Fruit fly (Drosophila melanogaster) Kc167 (cell line): ENCODE data around the gene r-cup.

Experiments
- Myc ChIP-seq: fragments of >200 bp; optimal IDR thresholded peaks from 2 replicates; lab custom pipeline; 2017; ENCODE audit warnings: missing external identifiers
- Sin3A ChIP-seq: fragments of >200 bp; optimal IDR thresholded peaks from 2 replicates; lab custom pipeline; 2018; ENCODE audit warnings: missing external identifiers
- h ChIP-seq: fragments of >200 bp; optimal IDR thresholded peaks from 3 replicates; lab custom pipeline; 2018; ENCODE audit warnings: missing external identifiers
- insv ChIP-seq: fragments of >200 bp; optimal IDR thresholded peaks from 3 replicates; lab custom pipeline; 2018; ENCODE audit warnings: missing external identifiers
- psq ChIP-seq: fragments of >200 bp; optimal IDR thresholded peaks from 2 replicates; lab custom pipeline; 2017; ENCODE audit warnings: missing external identifiers
- ttk ChIP-seq: sonication (Bioruptor generic); optimal IDR thresholded peaks from 2 replicates; lab custom pipeline; 2017; ENCODE audit warnings: missing external identifiers

r-cup gene

dm6 chrX:21056732-21057131 is 31.0 kb upstream of the r-cup start:
- TF ChIP-seq insv (lab: Kevin White, UChicago) (no peak), ttk (lab: Kevin White, UChicago) (no peak), Myc (no peak), Sin3A (lab: Kevin White, UChicago) (no peak), h (lab: Kevin White, UChicago) (no peak), psq (lab: Kevin White, UChicago) (no peak)

- no peak for TF ChIP-seq Myc
Measured at dm6 chrX:21054963-21055480, 29.3 kb upstream of the r-cup start.

dm6 chrX:21053849-21054581 is 28.3 kb upstream of the r-cup start, which contains the start of the genes Stt3A and bves:
Gene Stt3A, minus strand, starts transcription at chrX:21053937.
Gene bves, plus strand, starts transcription at chrX:21053963.
- no peak for TF ChIP-seq Myc
- no peak for TF ChIP-seq insv (lab: Kevin White, UChicago)
- TF ChIP-seq psq (lab: Kevin White, UChicago): no peak
- no peak for TF ChIP-seq h (lab: Kevin White, UChicago)
- TF ChIP-seq ttk (lab: Kevin White, UChicago): no peak
- no peak for TF ChIP-seq Sin3A (lab: Kevin White, UChicago)

dm6 chrX:21053099-21053715 is 27.5 kb upstream of the r-cup start:
- no peak for TF ChIP-seq Sin3A (lab: Kevin White, UChicago)
- TF ChIP-seq h (lab: Kevin White, UChicago): no peak
- no peak for TF ChIP-seq insv (lab: Kevin White, UChicago)
- TF ChIP-seq psq (lab: Kevin White, UChicago): no peak
- no peak for TF ChIP-seq ttk (lab: Kevin White, UChicago)

dm6 chrX:21047717-21048116 is 22.0 kb upstream of the r-cup start:
- no peak for TF ChIP-seq Sin3A (lab: Kevin White, UChicago)
- TF ChIP-seq ttk (lab: Kevin White, UChicago): peak; percentile 100

- TF ChIP-seq psq (lab: Kevin White, UChicago) (no peak), Myc (no peak), insv (lab: Kevin White, UChicago) (no peak), Sin3A (lab: Kevin White, UChicago) (no peak), h (lab: Kevin White, UChicago) (no peak)
Measured at dm6 chrX:21046141-21046540, 20.5 kb upstream of the r-cup start.

dm6 chrX:21045448-21045941 is 19.8 kb upstream of the r-cup start:
- TF ChIP-seq ttk (lab: Kevin White, UChicago) (no peak), psq (lab: Kevin White, UChicago) (no peak), insv (lab: Kevin White, UChicago) (no peak), Sin3A (lab: Kevin White, UChicago) (no peak), h (lab: Kevin White, UChicago) (no peak), Myc (no peak)

dm6 chrX:21044831-21045447 is 19.3 kb upstream of the r-cup start, which contains the start of gene Cbs:
Gene Cbs, plus strand, starts transcription at chrX:21045138.
- TF ChIP-seq psq (lab: Kevin White, UChicago): no peak
- no peak for TF ChIP-seq Sin3A (lab: Kevin White, UChicago)
- TF ChIP-seq h (lab: Kevin White, UChicago): no peak
- TF ChIP-seq ttk (lab: Kevin White, UChicago): no peak
- TF ChIP-seq insv (lab: Kevin White, UChicago): no peak
- TF ChIP-seq Myc: no peak

dm6 chrX:21044278-21044830 is 18.7 kb upstream of the r-cup start:
- TF ChIP-seq h (lab: Kevin White, UChicago) (no peak), psq (lab: Kevin White, UChicago) (no peak), Myc (no peak), ttk (lab: Kevin White, UChicago) (no peak), insv (lab: Kevin White, UChicago) (no peak), Sin3A (lab: Kevin White, UChicago) (no peak)

- no peak for TF ChIP-seq psq (lab: Kevin White, UChicago)
- TF ChIP-seq insv (lab: Kevin White, UChicago): no peak
- TF ChIP-seq h (lab: Kevin White, UChicago): no peak
- TF ChIP-seq ttk (lab: Kevin White, UChicago): no peak
- TF ChIP-seq Sin3A (lab: Kevin White, UChicago): no peak
- no peak for TF ChIP-seq Myc
Measured at dm6 chrX:21042638-21043513, 17.2 kb upstream of the r-cup start.

dm6 chrX:21041825-21042224 is 16.1 kb upstream of the r-cup start, which contains the start of gene Mgstl:
Gene Mgstl, plus strand, starts transcription at chrX:21042125.
- no peak for TF ChIP-seq Sin3A (lab: Kevin White, UChicago)
- TF ChIP-seq h (lab: Kevin White, UChicago): no peak
- TF ChIP-seq insv (lab: Kevin White, UChicago): no peak
- no peak for TF ChIP-seq Myc
- no peak for TF ChIP-seq ttk (lab: Kevin White, UChicago)
- no peak for TF ChIP-seq psq (lab: Kevin White, UChicago)
